Worm (Caenorhabditis elegans) whole organism, young adult: ENCODE data around the gene nrde-4.

Experiments used
- B0019.2 ChIP-seq: fragments of 200-800 bp; sonication (Bioruptor generic); conservative IDR thresholded peaks from 2 replicates; pipeline ENCODE4 v1.3.6; 2022; ENCODE audit warnings: missing genetic modification reagents, missing genetic modification characterization, missing compliant biosample characterization
- C06A6.2 ChIP-seq: fragments of 200-800 bp; sonication (Bioruptor generic); conservative IDR thresholded peaks from 2 replicates; pipeline ENCODE4 v1.3.6; 2022; ENCODE audit warnings: missing genetic modification characterization, missing compliant biosample characterization
- F23B12.7 ChIP-seq: sonication (generic microtip); optimal IDR thresholded peaks from 2 replicates; lab custom pipeline; 2017; ENCODE audit warnings: missing genetic modification characterization, mild to moderate bottlenecking, missing compliant biosample characterization, antibody characterized with exemption, moderate library complexity; ENCODE audit not compliant: insufficient read depth
- F37B4.10 ChIP-seq: fragments of 200-800 bp; sonication (Bioruptor generic); IDR thresholded peaks from 2 replicates; pipeline ENCODE4 v1.3.6; 2022; ENCODE audit warnings: missing genetic modification characterization, missing compliant biosample characterization
- Y67H2A.10 ChIP-seq: fragments of 200-800 bp; sonication (Bioruptor generic); conservative IDR thresholded peaks from 2 replicates; pipeline ENCODE4 v1.3.6; 2022; ENCODE audit warnings: missing genetic modification reagents, missing genetic modification characterization, missing compliant biosample characterization
- attf-3 ChIP-seq: fragments of 200-800 bp; sonication (Bioruptor generic); conservative IDR thresholded peaks from 2 replicates; pipeline ENCODE4 v1.3.6; 2022; ENCODE audit warnings: missing genetic modification reagents, missing genetic modification characterization, missing compliant biosample characterization
- bed-2 ChIP-seq: fragments of 200-800 bp; sonication (Bioruptor generic); IDR thresholded peaks from 2 replicates; pipeline ENCODE4 v1.3.6; 2022; ENCODE audit warnings: missing genetic modification reagents, missing genetic modification characterization, missing compliant biosample characterization
- ccch-3 ChIP-seq: fragments of 200-800 bp; sonication (Bioruptor generic); optimal IDR thresholded peaks from 2 replicates; lab custom pipeline; 2018; ENCODE audit warnings: mild to moderate bottlenecking, missing genetic modification characterization, missing compliant biosample characterization
- cebp-1 ChIP-seq, 2 experiments: fragments of 200-800 bp in 1 of 2; sonication (Bioruptor generic) in 1 of 2; sonication (generic microtip) in 1 of 2; IDR thresholded peaks in 1 of 2; optimal IDR thresholded peaks in 1 of 2; 2 replicates each; pipeline versions ENCODE4 v1.3.6 to Lab custom; 2017 to 2022; ENCODE audit warnings: missing compliant biosample characterization in 2 of 2, missing genetic modification characterization in 2 of 2, mild to moderate bottlenecking in 1 of 2, missing genetic modification reagents in 1 of 2, moderate library complexity in 1 of 2
- ceh-27 ChIP-seq: fragments of 200-800 bp; sonication (Bioruptor generic); optimal IDR thresholded peaks from 2 replicates; lab custom pipeline; 2018; ENCODE audit warnings: mild to moderate bottlenecking, missing genetic modification characterization, moderate library complexity, missing compliant biosample characterization
- chd-7 ChIP-seq: sonication (generic microtip); optimal IDR thresholded peaks from 2 replicates; lab custom pipeline; 2016; ENCODE audit warnings: mild to moderate bottlenecking, missing genetic modification characterization, moderate library complexity, missing compliant biosample characterization
- dpl-1 ChIP-seq: fragments of 150-350 bp; optimal IDR thresholded peaks from 2 replicates; lab custom pipeline; 2014; ENCODE audit warnings: missing biosample characterization, missing genetic modification reagents, missing genetic modification characterization
- efl-1 ChIP-seq: fragments of 150-350 bp; optimal IDR thresholded peaks from 2 replicates; lab custom pipeline; 2014; ENCODE audit warnings: missing biosample characterization, missing genetic modification reagents, missing genetic modification characterization
- egrh-3 ChIP-seq: fragments of 200-800 bp; sonication (Bioruptor generic); IDR thresholded peaks from 2 replicates; pipeline ENCODE4 v1.3.6; 2022; ENCODE audit warnings: missing genetic modification reagents, missing genetic modification characterization, missing compliant biosample characterization
- him-1 ChIP-seq: sonication (generic microtip); optimal IDR thresholded peaks from 2 replicates; lab custom pipeline; 2016; ENCODE audit warnings: missing genotype, missing genetic modification reagents, missing genetic modification characterization, missing compliant biosample characterization
- hlh-26 ChIP-seq: fragments of 200-800 bp; sonication (Bioruptor generic); conservative IDR thresholded peaks from 2 replicates; pipeline ENCODE4 v1.3.6; 2022; ENCODE audit warnings: missing genetic modification reagents, missing genetic modification characterization, missing compliant biosample characterization
- lag-1 ChIP-seq: fragments of 200-800 bp; sonication (Bioruptor generic); IDR thresholded peaks from 2 replicates; pipeline ENCODE4 v1.3.6; 2022; ENCODE audit warnings: missing genetic modification reagents, missing genetic modification characterization, missing compliant biosample characterization
- lin-26 ChIP-seq: fragments of 200-800 bp; sonication (Bioruptor generic); IDR thresholded peaks from 2 replicates; pipeline ENCODE4 v1.3.6; 2022; ENCODE audit warnings: missing genetic modification reagents, missing genetic modification characterization, missing compliant biosample characterization
- lin-35 ChIP-seq, 3 experiments: fragments of 150-350 bp in 2 of 3; sonication (generic microtip) in 1 of 3; optimal IDR thresholded peaks; 2 replicates each; lab custom pipeline; 2014 to 2018; ENCODE audit warnings: missing biosample characterization in 3 of 3, missing genetic modification characterization in 3 of 3, missing genetic modification reagents in 3 of 3
- lin-54 ChIP-seq: fragments of 200-800 bp; sonication (Bioruptor generic); optimal IDR thresholded peaks from 2 replicates; lab custom pipeline; 2018; ENCODE audit warnings: mild to moderate bottlenecking, missing genetic modification characterization, missing compliant biosample characterization
- madf-10 ChIP-seq: sonication (generic microtip); optimal IDR thresholded peaks from 2 replicates; lab custom pipeline; 2016; ENCODE audit warnings: mild to moderate bottlenecking, missing genetic modification characterization, missing compliant biosample characterization
- madf-8 ChIP-seq: fragments of 200-800 bp; sonication (Bioruptor generic); conservative IDR thresholded peaks from 2 replicates; pipeline ENCODE4 v1.3.6; 2022; ENCODE audit warnings: missing genetic modification reagents, missing genetic modification characterization, missing compliant biosample characterization
- mel-28 ChIP-seq: sonication (generic microtip); optimal IDR thresholded peaks from 2 replicates; lab custom pipeline; 2016; ENCODE audit warnings: borderline replicate concordance, mild to moderate bottlenecking, missing genetic modification characterization, missing compliant biosample characterization
- nhr-120 ChIP-seq: fragments of 200-800 bp; sonication (Bioruptor generic); IDR thresholded peaks from 2 replicates; pipeline ENCODE4 v1.3.6; 2022; ENCODE audit warnings: missing genetic modification characterization, missing compliant biosample characterization
- nhr-179 ChIP-seq: sonication (generic microtip); optimal IDR thresholded peaks from 2 replicates; lab custom pipeline; 2016; ENCODE audit warnings: mild to moderate bottlenecking, missing genetic modification characterization, missing compliant biosample characterization
- nhr-27 ChIP-seq: fragments of 200-800 bp; sonication (Bioruptor generic); optimal IDR thresholded peaks from 2 replicates; lab custom pipeline; 2018; ENCODE audit warnings: mild to moderate bottlenecking, missing genetic modification characterization, moderate library complexity, missing compliant biosample characterization
- pbrm-1 ChIP-seq: fragments of 200-800 bp; sonication (Bioruptor generic); IDR thresholded peaks from 2 replicates; pipeline ENCODE4 v1.3.6; 2022; ENCODE audit warnings: missing genetic modification reagents, missing genetic modification characterization, missing compliant biosample characterization
- pha-4 ChIP-seq: fragments of 150-350 bp; sonication (generic microtip); optimal IDR thresholded peaks from 2 replicates; lab custom pipeline; 2014; ENCODE audit warnings: missing biosample characterization, missing genetic modification reagents, missing genetic modification characterization
- rcor-1 ChIP-seq: fragments of 200-800 bp; sonication (Bioruptor generic); IDR thresholded peaks from 2 replicates; pipeline ENCODE4 v1.3.6; 2022; ENCODE audit warnings: missing genetic modification reagents, missing genetic modification characterization, missing compliant biosample characterization
- repo-1 ChIP-seq: sonication (generic microtip); optimal IDR thresholded peaks from 2 replicates; lab custom pipeline; 2017; ENCODE audit warnings: mild to moderate bottlenecking, missing genetic modification characterization, missing compliant biosample characterization
- tbx-9 ChIP-seq: sonication (generic microtip); optimal IDR thresholded peaks from 2 replicates; lab custom pipeline; 2016; ENCODE audit warnings: borderline replicate concordance, missing genetic modification characterization, inconsistent platforms, missing compliant biosample characterization
- ztf-25 ChIP-seq: fragments of 200-800 bp; sonication (Bioruptor generic); IDR thresholded peaks from 2 replicates; pipeline ENCODE4 v1.3.6; 2022; ENCODE audit warnings: missing genetic modification reagents, missing genetic modification characterization, missing compliant biosample characterization
- ztf-26 ChIP-seq: sonication (generic microtip); optimal IDR thresholded peaks from 2 replicates; lab custom pipeline; 2017; ENCODE audit warnings: missing genetic modification characterization, missing compliant biosample characterization
- ztf-3 ChIP-seq: fragments of 200-800 bp; sonication (Bioruptor generic); optimal IDR thresholded peaks from 2 replicates; lab custom pipeline; 2018; ENCODE audit warnings: mild to moderate bottlenecking, missing genetic modification characterization, missing compliant biosample characterization

nrde-4 gene

ce11 chrIV:7632535-7632934, 21.5 kb downstream of the nrde-4 start, which contains the start of gene F45E4.6 (continued):
- TF ChIP-seq nhr-120, result no peak
- peak; percentile 62 for TF ChIP-seq efl-1
- no peak for TF ChIP-seq madf-10
- TF ChIP-seq cebp-1 (GFP tag; IDR thresholded peaks at IDR 0.05; lab: Robert Waterston, UW), result no peak
- no peak for TF ChIP-seq cebp-1 (tag; optimal IDR thresholded peaks at IDR 0.05; lab: Kevin White, UChicago)
- no peak for TF ChIP-seq ccch-3 (GFP tag; lab: Kevin White, UChicago)
- TF ChIP-seq rcor-1 (GFP tag; lab: Robert Waterston, UW), result no peak
- no peak for TF ChIP-seq ztf-25 (GFP tag; lab: Robert Waterston, UW)
- no peak for TF ChIP-seq pha-4
- TF ChIP-seq him-1 (tag; lab: Kevin White, UChicago), result peak; percentile 29
- no peak for TF ChIP-seq ztf-3 (GFP tag; lab: Kevin White, UChicago)
- TF ChIP-seq F23B12.7 (tag; lab: Kevin White, UChicago), result no peak
- peak in 2 of 3 experiments; percentile 11 to 81 for TF ChIP-seq lin-35 (GFP tag; optimal IDR thresholded peaks at IDR 0.05; lab: Kevin White, UChicago)
- TF ChIP-seq B0019.2 (GFP tag; lab: Robert Waterston, UW), result no peak
- TF ChIP-seq dpl-1 (GFP tag; lab: Kevin White, UChicago), result peak; percentile 63

ce11 chrIV:7628942-7629341, 25.1 kb downstream of the nrde-4 start, which contains the start of gene F45E4.5:
Gene F45E4.5, minus strand, starts transcription at chrIV:7629042.
- TF ChIP-seq hlh-26 (GFP tag; lab: Robert Waterston, UW) (no peak), ceh-27 (GFP tag; lab: Kevin White, UChicago) (peak; percentile 15), C06A6.2 (GFP tag; lab: Robert Waterston, UW) (no peak), attf-3 (GFP tag; lab: Robert Waterston, UW) (no peak), bed-2 (GFP tag; lab: Robert Waterston, UW) (no peak), tbx-9 (tag; lab: Kevin White, UChicago) (no peak), lin-26 (GFP tag; lab: Robert Waterston, UW) (no peak), Y67H2A.10 (GFP tag; lab: Robert Waterston, UW) (no peak)

ce11 chrIV:7623868-7624267, 30.2 kb downstream of the nrde-4 start:
- TF ChIP-seq repo-1 (tag; lab: Kevin White, UChicago) (no peak), tbx-9 (tag; lab: Kevin White, UChicago) (no peak), pbrm-1 (GFP tag; lab: Robert Waterston, UW) (no peak), madf-8 (GFP tag; lab: Robert Waterston, UW) (no peak), nhr-27 (no peak), mel-28 (tag; lab: Kevin White, UChicago) (no peak), ztf-25 (GFP tag; lab: Robert Waterston, UW) (no peak), egrh-3 (GFP tag; lab: Robert Waterston, UW) (no peak), lin-54 (GFP tag; lab: Kevin White, UChicago) (no peak), lin-26 (GFP tag; lab: Robert Waterston, UW) (no peak), lag-1 (GFP tag; lab: Robert Waterston, UW) (no peak), nhr-179 (no peak), F37B4.10 (GFP tag; lab: Robert Waterston, UW) (no peak), chd-7 (tag; lab: Kevin White, UChicago) (no peak), ztf-26 (tag; lab: Kevin White, UChicago) (no peak)
